Worm (Caenorhabditis elegans) whole organism, L4 larva: ENCODE results near the gene spp-14.

Experiments
- F37D6.2 ChIP-seq: sonication (generic microtip); optimal IDR thresholded peaks from 2 replicates; lab custom pipeline; 2016; ENCODE audit warnings: mild to moderate bottlenecking, missing genetic modification characterization, missing compliant biosample characterization
- R02D3.7 ChIP-seq: fragments of 150-350 bp; sonication (generic microtip); optimal IDR thresholded peaks from 3 replicates; lab custom pipeline; 2014; ENCODE audit warnings: missing biosample characterization, missing genetic modification characterization
- Y5F2A.4 ChIP-seq: fragments of 200-800 bp; sonication (Bioruptor generic); optimal IDR thresholded peaks from 2 replicates; lab custom pipeline; 2018; ENCODE audit warnings: mild to moderate bottlenecking, missing genetic modification characterization, missing compliant biosample characterization
- aha-1 ChIP-seq: fragments of 150-350 bp; peaks from one replicate; lab custom pipeline; 2014; ENCODE audit warnings: missing biosample characterization, missing genetic modification characterization
- aly-2 ChIP-seq: sonication (generic microtip); optimal IDR thresholded peaks from 2 replicates; lab custom pipeline; 2018; ENCODE audit warnings: missing biosample characterization, missing genetic modification characterization
- ama-1 ChIP-seq: fragments of 150-350 bp; optimal IDR thresholded peaks from 2 replicates; lab custom pipeline; 2014; ENCODE audit warnings: inconsistent platforms, mixed read lengths
- ceh-62 ChIP-seq: sonication (generic microtip); optimal IDR thresholded peaks from 2 replicates; lab custom pipeline; 2017; ENCODE audit warnings: missing biosample characterization, missing genetic modification characterization
- ctbp-1 ChIP-seq: fragments of 200-800 bp; sonication (Bioruptor generic); IDR thresholded peaks from 2 replicates; pipeline ENCODE4 v1.3.6; 2022; ENCODE audit warnings: missing genetic modification reagents, missing genetic modification characterization, missing compliant biosample characterization
- daf-16 ChIP-seq, 3 experiments: sonication (generic microtip); optimal IDR thresholded peaks; 2 replicates each; lab custom pipeline; 2016 to 2017; ENCODE audit warnings: missing genetic modification characterization in 3 of 3, missing genetic modification reagents in 3 of 3, mild to moderate bottlenecking in 2 of 3, missing compliant biosample characterization in 2 of 3, missing biosample characterization in 1 of 3, moderate library complexity in 1 of 3
- daf-19 ChIP-seq: fragments of 200-800 bp; sonication (Bioruptor generic); conservative IDR thresholded peaks from 2 replicates; pipeline ENCODE4 v1.3.6; 2022; ENCODE audit warnings: missing genetic modification characterization, missing compliant biosample characterization
- daf-8 ChIP-seq: fragments of 200-800 bp; sonication (Bioruptor generic); IDR thresholded peaks from 2 replicates; pipeline ENCODE4 v1.3.6; 2022; ENCODE audit warnings: missing genetic modification characterization, missing compliant biosample characterization
- dmd-6 ChIP-seq: fragments of 200-800 bp; sonication (Bioruptor generic); IDR thresholded peaks from 2 replicates; pipeline ENCODE4 v1.3.6; 2022; ENCODE audit warnings: missing genetic modification reagents, missing genetic modification characterization, missing compliant biosample characterization
- dmd-8 ChIP-seq: fragments of 200-800 bp; sonication (Bioruptor generic); IDR thresholded peaks from 2 replicates; pipeline ENCODE4 v1.3.6; 2022; ENCODE audit warnings: missing genetic modification characterization, missing compliant biosample characterization
- dpl-1 ChIP-seq: fragments of 150-350 bp; optimal IDR thresholded peaks from 2 replicates; lab custom pipeline; 2014; ENCODE audit warnings: missing biosample characterization, missing genetic modification reagents, missing genetic modification characterization
- egl-27 ChIP-seq: sonication (generic microtip); optimal IDR thresholded peaks from 3 replicates; lab custom pipeline; 2017; ENCODE audit warnings: missing biosample characterization, missing genetic modification reagents, missing genetic modification characterization
- gei-8 ChIP-seq: fragments of 200-800 bp; sonication (Bioruptor generic); optimal IDR thresholded peaks from 2 replicates; lab custom pipeline; 2018; ENCODE audit warnings: mild to moderate bottlenecking, missing genetic modification characterization, missing compliant biosample characterization
- hif-1 ChIP-seq, 2 experiments: sonication (generic microtip); optimal IDR thresholded peaks; 2 replicates each; lab custom pipeline; 2016 to 2017; ENCODE audit warnings: missing compliant biosample characterization in 2 of 2, missing genetic modification characterization in 2 of 2, missing genetic modification reagents in 2 of 2, missing genotype in 2 of 2, mild to moderate bottlenecking in 1 of 2
- hlh-11 ChIP-seq: fragments of 200-800 bp; sonication (Bioruptor generic); optimal IDR thresholded peaks from 2 replicates; lab custom pipeline; 2018; ENCODE audit warnings: mild to moderate bottlenecking, missing genetic modification characterization, missing compliant biosample characterization
- hlh-30 ChIP-seq: sonication (generic microtip); optimal IDR thresholded peaks from 2 replicates; lab custom pipeline; 2017; ENCODE audit warnings: antibody characterized with exemption, mild to moderate bottlenecking, missing genetic modification characterization, missing compliant biosample characterization; ENCODE audit not compliant: insufficient read depth
- hmg-1.1 ChIP-seq: fragments of 200-800 bp; sonication (Bioruptor generic); IDR thresholded peaks from 2 replicates; pipeline ENCODE4 v1.3.6; 2022; ENCODE audit warnings: missing genetic modification reagents, missing genetic modification characterization, missing compliant biosample characterization
- lim-7 ChIP-seq: fragments of 200-800 bp; sonication (Bioruptor generic); IDR thresholded peaks from 2 replicates; pipeline ENCODE4 v1.3.6; 2022; ENCODE audit warnings: missing genetic modification characterization, missing compliant biosample characterization
- lin-1 ChIP-seq: fragments of 200-800 bp; sonication (Bioruptor generic); IDR thresholded peaks from 2 replicates; pipeline ENCODE4 v1.3.6; 2022; ENCODE audit warnings: missing genetic modification reagents, missing genetic modification characterization, missing compliant biosample characterization
- lin-15B ChIP-seq: fragments of 150-350 bp; sonication (generic microtip); optimal IDR thresholded peaks from 3 replicates; lab custom pipeline; 2014; ENCODE audit warnings: missing biosample characterization, missing genetic modification characterization
- lsy-2 ChIP-seq, 2 experiments: fragments of 150-350 bp in 1 of 2; sonication (generic microtip) in 1 of 2; optimal IDR thresholded peaks; 2 replicates each; lab custom pipeline; 2014 to 2017; ENCODE audit warnings: missing biosample characterization in 2 of 2, missing genetic modification characterization in 2 of 2
- mxl-3 ChIP-seq: fragments of 200-800 bp; sonication (Bioruptor generic); optimal IDR thresholded peaks from 2 replicates; lab custom pipeline; 2018; ENCODE audit warnings: mild to moderate bottlenecking, missing genetic modification characterization, missing compliant biosample characterization
- nhr-25 ChIP-seq: sonication (generic microtip); optimal IDR thresholded peaks from 2 replicates; lab custom pipeline; 2017; ENCODE audit warnings: missing genetic modification characterization, mild to moderate bottlenecking, missing compliant biosample characterization, antibody characterized with exemption, moderate library complexity, borderline replicate concordance; ENCODE audit not compliant: insufficient read depth
- nhr-41 ChIP-seq: fragments of 200-800 bp; sonication (Bioruptor generic); IDR thresholded peaks from 2 replicates; pipeline ENCODE4 v1.3.6; 2022; ENCODE audit warnings: missing genetic modification reagents, missing genetic modification characterization, missing compliant biosample characterization
- nhr-6 ChIP-seq: fragments of 150-350 bp; optimal IDR thresholded peaks from 2 replicates; lab custom pipeline; 2014; ENCODE audit warnings: missing biosample characterization, missing genetic modification characterization
- nhr-77 ChIP-seq: fragments of 150-350 bp; optimal IDR thresholded peaks from 2 replicates; lab custom pipeline; 2014; ENCODE audit warnings: missing biosample characterization, missing genetic modification characterization
- pqm-1 ChIP-seq: sonication (generic microtip); optimal IDR thresholded peaks from 2 replicates; lab custom pipeline; 2017; ENCODE audit warnings: missing biosample characterization, missing genetic modification characterization
- rbr-2 ChIP-seq: sonication (generic microtip); optimal IDR thresholded peaks from 2 replicates; lab custom pipeline; 2016; ENCODE audit warnings: missing genotype, missing genetic modification characterization, missing compliant biosample characterization
- unc-130 ChIP-seq: sonication (generic microtip); optimal IDR thresholded peaks from 2 replicates; lab custom pipeline; 2016; ENCODE audit warnings: missing genetic modification reagents, missing genetic modification characterization, missing compliant biosample characterization
- unc-62 ChIP-seq, 3 experiments: fragments of 150-350 bp in 1 of 3; sonication (generic microtip); optimal IDR thresholded peaks in 2 of 3; peaks in 1 of 3; 1 replicate in 1 of 3; 2 replicates in 2 of 3; lab custom pipeline; 2014 to 2017; ENCODE audit warnings: missing biosample characterization in 3 of 3, missing genetic modification characterization in 3 of 3, missing genetic modification reagents in 3 of 3, missing genotype in 1 of 3

spp-14 gene

DNA sequence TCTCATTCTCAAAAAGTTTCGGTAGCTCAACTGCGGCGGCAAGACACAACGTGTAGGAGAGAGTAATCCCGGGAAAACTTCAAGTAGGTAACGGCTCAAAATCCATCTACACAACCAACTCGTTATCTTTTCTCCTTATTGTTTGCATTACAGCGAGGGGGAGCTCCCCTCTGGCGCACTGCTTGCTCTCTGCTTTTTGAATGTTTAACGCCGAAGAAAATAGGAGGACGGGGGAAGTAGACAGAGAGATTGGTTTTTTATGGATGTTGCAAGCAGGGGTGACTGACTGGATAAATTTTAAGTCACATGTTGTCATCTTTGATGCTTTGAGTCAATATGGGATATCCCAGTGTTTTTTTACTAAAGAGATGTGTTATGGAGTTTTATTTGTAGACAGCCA is 36.2 kb upstream of the spp-14 start:
- no peak for TF ChIP-seq hif-1 (tag; optimal IDR thresholded peaks at IDR 0.05; lab: Kevin White, UChicago)
- TF ChIP-seq aha-1 (tag; lab: Kevin White, UChicago), result peak; percentile 48
- TF ChIP-seq unc-62 (GFP tag; optimal IDR thresholded peaks at IDR 0.05 in 1 of 2; lab: Kevin White, UChicago), result peak in 1 of 2 experiments; percentile 71
- no peak for TF ChIP-seq unc-62 (tag; optimal IDR thresholded peaks at IDR 0.05; lab: Kevin White, UChicago)
- no peak for TF ChIP-seq lin-1 (GFP tag; lab: Robert Waterston, UW)
- TF ChIP-seq, all 104 proteins: peak for 2

DNA sequence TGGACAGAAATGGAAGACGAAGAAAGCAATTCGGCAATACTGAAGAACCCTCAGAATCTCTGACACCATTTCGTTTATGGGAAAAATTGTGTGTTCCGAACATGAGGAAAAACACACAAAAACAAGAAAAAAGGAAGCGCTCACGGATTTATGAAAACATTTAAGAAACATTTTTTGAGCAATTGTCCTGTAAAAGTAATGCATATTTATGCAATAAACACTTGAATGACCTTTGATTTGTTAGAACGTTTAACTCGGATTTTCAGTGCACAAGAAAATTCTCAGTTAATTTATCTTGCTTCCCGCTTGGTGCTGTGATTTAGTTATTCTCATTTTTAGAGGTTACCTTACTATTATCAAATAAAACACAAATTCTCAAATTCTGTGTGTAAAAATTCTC is 21.9 kb upstream of the spp-14 start:
- TF ChIP-seq daf-8 (no peak), aha-1 (tag; lab: Kevin White, UChicago) (peak; percentile 70)

DNA sequence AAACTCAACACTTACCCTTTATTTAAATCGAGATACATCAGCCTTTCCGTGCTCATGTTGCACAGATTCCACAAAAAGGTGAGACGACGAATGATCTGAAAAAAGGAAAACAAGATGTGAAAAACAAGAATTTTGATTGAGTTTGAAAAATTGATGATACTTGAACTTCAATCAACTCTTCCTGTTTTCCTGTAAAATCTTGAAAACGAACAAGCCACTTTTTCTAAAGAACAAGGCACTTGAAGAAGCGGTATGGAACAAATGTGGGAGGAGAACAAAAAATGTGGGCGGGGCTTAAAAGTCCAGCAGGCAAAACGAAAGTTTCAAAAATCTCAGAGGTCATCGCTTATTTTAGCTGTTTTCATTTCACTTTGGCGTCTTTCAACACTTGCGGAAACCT is 18.7 kb upstream of the spp-14 start, which contains the start of gene kvs-1:
Gene kvs-1 (minus strand): TSS at position 101 of the 400 bp plus-strand sequence.
- no peak for TF ChIP-seq nhr-41
- no peak for TF ChIP-seq lim-7 (GFP tag; lab: Robert Waterston, UW)
- TF ChIP-seq aly-2, result no peak
- TF ChIP-seq daf-19 (GFP tag; lab: Robert Waterston, UW), result no peak
- no peak for TF ChIP-seq daf-8
- no peak for TF ChIP-seq R02D3.7 (tag; lab: Kevin White, UChicago)
- no peak for TF ChIP-seq dpl-1 (GFP tag; lab: Kevin White, UChicago)

DNA sequence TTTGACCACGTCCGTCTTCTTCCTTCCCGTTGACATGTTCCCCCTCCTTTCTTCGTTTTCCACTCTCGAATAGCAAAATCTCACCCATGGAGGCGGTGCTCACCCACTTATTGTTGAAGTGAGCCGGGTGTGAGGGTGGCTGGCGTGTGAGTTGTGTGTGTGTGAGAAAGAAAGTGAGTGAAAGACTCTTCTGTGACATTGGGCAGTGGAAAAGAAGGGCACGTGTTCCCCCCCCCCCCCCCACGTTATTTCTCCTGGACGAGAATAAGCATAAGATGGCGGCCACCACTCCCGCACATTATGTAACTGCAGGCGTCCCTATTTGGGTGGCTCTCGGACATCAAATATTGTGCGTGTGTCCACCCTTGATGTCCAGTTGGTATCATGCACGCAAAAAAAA is 15.6 kb upstream of the spp-14 start:
- no peak for TF ChIP-seq ceh-62 (tag; lab: Kevin White, UChicago)
- peak; percentile 20 for TF ChIP-seq hlh-30 (tag; lab: Kevin White, UChicago)
- TF ChIP-seq daf-16 (GFP tag; optimal IDR thresholded peaks at IDR 0.05; lab: Kevin White, UChicago), result no peak
- no peak for TF ChIP-seq daf-16 (tag; optimal IDR thresholded peaks at IDR 0.05; lab: Kevin White, UChicago)
- TF ChIP-seq egl-27 (tag; lab: Kevin White, UChicago), result no peak
- TF ChIP-seq mxl-3 (GFP tag; lab: Kevin White, UChicago), result no peak
- TF ChIP-seq nhr-77, result no peak
- no peak for TF ChIP-seq pqm-1 (tag; lab: Kevin White, UChicago)
- TF ChIP-seq rbr-2, result no peak
- TF ChIP-seq hlh-11 (tag; lab: Kevin White, UChicago), result no peak
- TF ChIP-seq Y5F2A.4 (GFP tag; lab: Kevin White, UChicago), result no peak
- TF ChIP-seq hmg-1.1 (GFP tag; lab: Robert Waterston, UW), result no peak
- TF ChIP-seq aha-1 (tag; lab: Kevin White, UChicago), result peak; percentile 48
- no peak for TF ChIP-seq F37D6.2 (tag; lab: Kevin White, UChicago)
- no peak for TF ChIP-seq ctbp-1 (GFP tag; lab: Robert Waterston, UW)
- no peak for TF ChIP-seq lin-15B (tag; lab: Kevin White, UChicago)
- no peak for TF ChIP-seq dmd-8 (GFP tag; lab: Robert Waterston, UW)

DNA sequence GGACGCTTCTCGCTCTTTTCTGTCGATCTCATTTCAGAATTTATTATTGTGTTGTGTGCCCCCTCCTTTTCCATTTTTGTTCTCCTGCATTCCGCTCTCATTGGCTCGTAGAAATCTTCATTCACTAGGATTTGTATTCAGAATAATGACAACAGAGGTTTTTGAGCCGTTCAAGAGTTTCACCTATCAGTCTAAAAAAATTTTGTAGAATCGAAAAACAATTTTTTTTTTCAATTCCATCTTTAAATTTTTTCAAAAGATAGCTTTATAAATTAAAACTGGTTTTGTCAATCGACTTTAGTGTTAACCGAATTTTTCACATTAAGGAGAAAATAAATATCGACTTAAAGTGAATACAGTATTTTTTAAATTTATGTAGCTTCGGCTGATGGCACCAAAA is 15.1 kb upstream of the spp-14 start, which contains the start of gene K09F5.4:
Gene K09F5.4 (minus strand): TSS at position 101 of the 400 bp plus-strand sequence.
- TF ChIP-seq unc-130 (GFP tag; lab: Kevin White, UChicago), result no peak
- no peak for TF ChIP-seq dmd-6 (GFP tag; lab: Robert Waterston, UW)
- TF ChIP-seq nhr-77, result no peak
- TF ChIP-seq rbr-2, result no peak
- TF ChIP-seq lsy-2 (tag; optimal IDR thresholded peaks at IDR 0.05; lab: Kevin White, UChicago), result no peak
- TF ChIP-seq nhr-25 (tag; lab: Kevin White, UChicago), result no peak
- TF ChIP-seq ama-1 (lab: Kevin White, UChicago), result no peak
- no peak for TF ChIP-seq gei-8 (GFP tag; lab: Kevin White, UChicago)
- TF ChIP-seq nhr-6 (tag; lab: Kevin White, UChicago), result no peak
